Fruit fly (Drosophila melanogaster): Measurements from ENCODE around the gene Msp300.

The Msp300 gene

DNA sequence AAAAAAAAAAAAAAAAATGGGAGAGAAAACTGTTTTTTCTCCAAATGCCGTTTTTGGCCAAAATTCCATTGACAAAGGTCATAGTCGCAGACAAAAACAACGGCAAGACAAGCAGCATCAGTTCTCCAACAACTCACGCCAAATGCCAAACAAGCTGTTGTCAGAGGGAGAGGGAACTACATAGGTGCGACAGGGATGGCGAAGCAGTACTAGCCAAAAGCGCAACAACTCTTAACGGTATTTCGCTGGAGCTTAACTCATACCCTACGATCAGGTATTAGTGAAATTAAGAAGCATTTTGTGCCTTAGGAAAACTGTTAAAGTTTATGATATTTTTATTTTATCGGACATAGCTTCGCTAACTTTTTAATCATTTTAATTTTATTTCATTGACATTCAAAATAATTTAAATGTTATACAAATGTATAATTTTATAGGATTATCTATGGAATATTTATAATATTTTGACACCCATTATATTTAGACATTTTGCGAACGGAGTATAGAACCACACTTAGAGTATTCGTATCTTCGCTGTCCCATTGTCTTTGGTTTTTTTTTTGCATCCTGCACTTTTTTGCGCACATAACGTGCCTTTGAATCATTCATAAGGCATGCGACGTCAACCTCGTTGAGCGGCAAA is 20.3 kb upstream of the Msp300 start:
- TF ChIP-seq D19A (tag; optimal IDR thresholded peaks at IDR 0.05) (peak; percentile 48), Drgx (GFP tag; IDR thresholded peaks at IDR 0.05) (peak; percentile 87), lab (GFP tag; optimal IDR thresholded peaks at IDR 0.05) (peak; percentile 16), CG15269 (tag; optimal IDR thresholded peaks at IDR 0.05) (peak; percentile 32), CG2712 (tag; optimal IDR thresholded peaks at IDR 0.05) (peak; percentile 14), Oli (tag; optimal IDR thresholded peaks at IDR 0.05) (peak; percentile 32), pita (GFP tag; optimal IDR thresholded peaks at IDR 0.05) (no peak), Myb (GFP tag; optimal IDR thresholded peaks at IDR 0.05) (no peak), zfh1 (GFP tag; IDR thresholded peaks at IDR 0.05) (0 out of 3 replicates have a peak, but pooled peaks have one; percentile 28), grau (tag; optimal IDR thresholded peaks at IDR 0.05) (peak; percentile 16), lov (optimal IDR thresholded peaks at IDR 0.05) (no peak), lov (GFP tag; IDR thresholded peaks at IDR 0.05) (no peak), Hr78 (GFP tag; optimal IDR thresholded peaks at IDR 0.05) (peak in 1 of 2 experiments; percentile 2), CG2116 (GFP tag; optimal IDR thresholded peaks at IDR 0.05) (no peak), nom (GFP tag; optimal IDR thresholded peaks at IDR 0.05) (peak; percentile 65), ind (GFP tag; optimal IDR thresholded peaks at IDR 0.05) (peak; percentile 10), Sox102F (GFP tag; optimal IDR thresholded peaks at IDR 0.05) (peak; percentile 62), CG13424 (tag; optimal IDR thresholded peaks at IDR 0.05) (peak; percentile 20), Hr51 (GFP tag; optimal IDR thresholded peaks at IDR 0.05) (peak in 1 of 2 experiments; percentile 63), gem (tag; optimal IDR thresholded peaks at IDR 0.05) (peak; percentile 57), sob (GFP tag; IDR thresholded peaks at IDR 0.05) (0 out of 2 replicates have a peak, but pooled peaks have one; percentile 7), unpg (GFP tag; optimal IDR thresholded peaks at IDR 0.05) (peak; percentile 2), CG2678 (tag; optimal IDR thresholded peaks at IDR 0.05) (peak; percentile 53), CG1832 (GFP tag; optimal IDR thresholded peaks at IDR 0.05) (peak; percentile 14), kay (GFP tag; optimal IDR thresholded peaks at IDR 0.05) (no peak), CG30403 (GFP tag; optimal IDR thresholded peaks at IDR 0.05) (peak; percentile 10), CG18619 (GFP tag; optimal IDR thresholded peaks at IDR 0.05) (no peak), tgo (GFP tag; IDR thresholded peaks at IDR 0.05) (no peak), CG31441 (GFP tag; IDR thresholded peaks at IDR 0.05) (peak; percentile 44; the same call in 1 of the 2 replicates), CG6791 (GFP tag; IDR thresholded peaks at IDR 0.05; ENCODE audit: partially characterized antibody) (no peak), phol (tag; optimal IDR thresholded peaks at IDR 0.05) (peak; percentile 45), gce (GFP tag; IDR thresholded peaks at IDR 0.05) (0 out of 3 replicates have a peak, but pooled peaks have one; percentile 10), CG12155 (GFP tag; optimal IDR thresholded peaks at IDR 0.05) (no peak), CG7556 (GFP tag; optimal IDR thresholded peaks at IDR 0.05) (peak; percentile 28), dmrt99B (tag; optimal IDR thresholded peaks at IDR 0.05) (peak; percentile 32), bsh (GFP tag; optimal IDR thresholded peaks at IDR 0.05) (peak in 1 of 2 experiments; percentile 77), oc (tag; optimal IDR thresholded peaks at IDR 0.05) (peak; percentile 39), CG12391 (tag; optimal IDR thresholded peaks at IDR 0.05) (peak; percentile 16), CG2889 (GFP tag; IDR thresholded peaks at IDR 0.05) (no peak), Meics (GFP tag; optimal IDR thresholded peaks at IDR 0.05) (peak; percentile 2), cg (GFP tag; optimal IDR thresholded peaks at IDR 0.05) (no peak), CG10147 (GFP tag; optimal IDR thresholded peaks at IDR 0.05) (peak; percentile 2), chinmo (GFP tag; IDR thresholded peaks at IDR 0.05; ENCODE audit: partially characterized antibody) (0 out of 4 replicates have a peak, but pooled peaks have one; percentile 20), stc (GFP tag; IDR thresholded peaks at IDR 0.05) (peak; percentile 18; the same call in 1 of the 2 replicates), CG17361 (GFP tag; IDR thresholded peaks at IDR 0.05) (peak; percentile 35; the same call in 1 of the 3 replicates), btn (GFP tag; optimal IDR thresholded peaks at IDR 0.05) (no peak), CoRest (tag; optimal IDR thresholded peaks at IDR 0.05) (peak; percentile 18), sens (GFP tag) (peak; percentile 59)

All from whole organism, embryonic.